Worm (Caenorhabditis elegans) whole organism, L4/young adult: ENCODE results near the gene nhr-196.
"Not testable (repeated sequence)": the region's sequence is repeated elsewhere in the genome, so short reads cannot be mapped to it uniquely, and the experiment has no call there.

Experiments used
- W03F9.2 ChIP-seq: fragments of 150-350 bp; optimal IDR thresholded peaks from 2 replicates; lab custom pipeline; 2014; ENCODE audit warnings: missing biosample characterization, missing genetic modification characterization
- him-1 ChIP-seq: sonication (generic microtip); optimal IDR thresholded peaks from 2 replicates; lab custom pipeline; 2016; ENCODE audit warnings: missing genotype, missing genetic modification reagents, missing genetic modification characterization, missing compliant biosample characterization

DNA sequence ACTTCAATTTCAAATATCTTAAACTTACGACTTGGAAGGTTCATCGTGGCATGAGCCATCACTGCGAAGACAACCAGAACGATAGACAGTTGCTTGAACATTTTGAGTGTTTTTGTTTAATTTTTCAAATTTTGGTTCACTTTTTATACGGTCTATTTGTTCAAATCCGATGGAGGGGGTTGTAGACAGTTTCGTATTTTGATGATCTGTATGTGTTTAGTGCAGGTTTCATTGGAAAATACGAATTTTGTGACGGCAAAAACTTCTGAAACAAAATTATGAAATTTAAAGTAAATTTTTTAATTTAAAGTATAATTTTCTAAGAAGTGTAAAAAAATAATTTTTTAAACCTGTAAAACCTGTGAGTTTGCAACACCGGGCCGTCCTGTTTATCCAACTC lies 42.3 kb upstream of the nhr-196 start, which contains the start of gene C55A1.4:
- TF ChIP-seq W03F9.2 (tag; lab: Kevin White, UChicago); him-1: not testable (repeated sequence)
